Fruit fly (Drosophila melanogaster) whole organism, adult: ENCODE data around the gene Prp4k.

ENCODE experiments used
- CG11617 ChIP-seq: fragments of 200-800 bp; sonication (Bioruptor generic); optimal IDR thresholded peaks from 2 replicates; lab custom pipeline; 2017; ENCODE audit warnings: mild to moderate bottlenecking, missing biosample characterization, missing genetic modification reagents, missing genetic modification characterization
- CG12768 ChIP-seq: fragments of 200-800 bp; sonication (Bioruptor generic); optimal IDR thresholded peaks from 2 replicates; lab custom pipeline; 2017; ENCODE audit warnings: missing biosample characterization, missing genetic modification characterization, mild to moderate bottlenecking, moderate library complexity, missing genetic modification reagents
- CG14711 ChIP-seq: fragments of 200-800 bp; sonication (Bioruptor generic); optimal IDR thresholded peaks from 2 replicates; lab custom pipeline; 2018; ENCODE audit warnings: missing biosample characterization, mild to moderate bottlenecking, missing genetic modification characterization, moderate library complexity
- CG7045 ChIP-seq: fragments of 200-800 bp; sonication (Bioruptor generic); optimal IDR thresholded peaks from 2 replicates; lab custom pipeline; 2017; ENCODE audit warnings: missing biosample characterization, mild to moderate bottlenecking, missing genetic modification characterization
- kay ChIP-seq: fragments of 200-800 bp; sonication (Bioruptor generic); peaks from one replicate; lab custom pipeline; 2016; ENCODE audit warnings: missing biosample characterization, missing genetic modification characterization, borderline replicate concordance
- ovo ChIP-seq: fragments of 200-800 bp; sonication (Bioruptor generic); optimal IDR thresholded peaks from 2 replicates; lab custom pipeline; 2016; ENCODE audit warnings: missing biosample characterization, missing genetic modification characterization
- pad ChIP-seq: fragments of 200-800 bp; sonication (Bioruptor generic); optimal IDR thresholded peaks from 3 replicates; lab custom pipeline; 2017; ENCODE audit warnings: missing biosample characterization, missing genetic modification characterization, mild to moderate bottlenecking, moderate library complexity, missing genetic modification reagents

DNA sequence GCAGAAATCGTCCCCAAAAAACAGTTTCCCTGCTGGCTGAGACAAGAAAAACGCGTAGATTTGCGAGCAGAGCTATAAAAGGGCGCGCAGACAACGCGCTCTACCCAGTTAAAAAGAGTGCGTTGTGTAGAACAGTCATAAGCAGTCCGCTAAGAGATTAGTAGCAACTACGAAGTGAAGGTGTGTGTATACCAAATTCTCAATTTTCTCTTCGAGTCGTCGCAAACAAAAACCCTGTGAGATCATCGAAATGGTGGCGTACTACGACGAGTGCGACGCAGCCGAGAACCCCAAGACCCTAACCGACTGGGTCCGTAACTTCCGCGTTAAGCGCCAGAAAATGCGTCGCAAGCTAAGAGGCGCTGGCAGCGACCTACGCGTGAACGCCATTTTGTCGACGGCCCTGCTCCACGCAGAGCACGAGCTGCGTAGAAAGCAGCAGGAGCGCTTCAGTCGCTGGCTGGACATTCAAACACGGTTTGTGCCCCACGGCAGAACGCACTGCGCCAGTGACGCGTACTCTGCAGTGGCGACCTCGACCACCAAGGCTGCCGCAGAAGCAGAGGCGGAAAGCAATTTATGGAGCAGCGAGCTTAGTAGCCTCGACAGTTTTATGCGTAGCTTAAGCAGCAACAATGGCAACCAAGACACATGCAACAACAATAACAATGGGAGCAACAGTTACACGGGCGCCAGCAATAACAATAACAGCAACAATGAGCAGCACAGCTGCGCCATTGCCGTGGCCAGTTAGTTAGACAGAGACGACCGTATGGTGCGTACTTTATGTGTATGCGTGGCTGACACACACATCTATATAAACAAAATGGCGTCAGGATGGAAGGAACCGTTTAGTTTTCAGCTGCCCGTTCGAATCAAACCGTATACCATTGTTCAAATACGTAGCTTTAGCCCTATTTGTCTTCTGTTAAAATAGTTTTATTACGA, 13.0 kb upstream of the Prp4k start:
- peak; percentile 6 for TF ChIP-seq CG7045
- peak; percentile 25 for TF ChIP-seq CG11617 (GFP tag; lab: Kevin White, UChicago)
- TF ChIP-seq CG14711 (tag; lab: Kevin White, UChicago), result no peak
- peak; percentile 12 for TF ChIP-seq CG12768 (GFP tag; lab: Kevin White, UChicago)
- no peak for TF ChIP-seq kay
- TF ChIP-seq ovo (GFP tag; lab: Kevin White, UChicago), result peak; percentile 95
- TF ChIP-seq pad (GFP tag; lab: Kevin White, UChicago), result no peak
